Fruit fly (Drosophila melanogaster) whole organism, wandering third instar larva: ENCODE measurements around the gene CG17572.

Experiments
- CrebA ChIP-seq: fragments of 200-800 bp; sonication (Bioruptor generic); optimal IDR thresholded peaks from 2 replicates; lab custom pipeline; 2016; ENCODE audit warnings: missing biosample characterization, mild to moderate bottlenecking, missing genetic modification characterization, borderline replicate concordance
- GATAd ChIP-seq: sonication (Bioruptor generic); optimal IDR thresholded peaks from 2 replicates; lab custom pipeline; 2016; ENCODE audit warnings: missing biosample characterization, missing genetic modification characterization
- Hr78 ChIP-seq: fragments of >200 bp; optimal IDR thresholded peaks from 2 replicates; lab custom pipeline; 2017; ENCODE audit warnings: missing biosample characterization, missing genetic modification characterization
- Mio ChIP-seq: sonication (Bioruptor generic); optimal IDR thresholded peaks from 2 replicates; lab custom pipeline; 2016; ENCODE audit warnings: missing biosample characterization, missing genetic modification characterization
- N ChIP-seq: fragments of >200 bp; optimal IDR thresholded peaks from 2 replicates; lab custom pipeline; 2018; ENCODE audit warnings: missing biosample characterization, missing external identifiers, missing genetic modification characterization
- Sp1 ChIP-seq: fragments of 200-800 bp; sonication (Bioruptor generic); optimal IDR thresholded peaks from 3 replicates; lab custom pipeline; 2019; ENCODE audit warnings: missing biosample characterization, mild to moderate bottlenecking, missing genetic modification characterization, moderate library complexity
- br ChIP-seq: fragments of 200-800 bp; sonication (Bioruptor generic); optimal IDR thresholded peaks from 2 replicates; lab custom pipeline; 2016; ENCODE audit warnings: missing biosample characterization, missing genetic modification characterization
- dl ChIP-seq, 2 experiments: fragments of 175-275, 200-275 bp in 1 of 2; fragments of 200-275 bp in 1 of 2; sonication (Bioruptor generic); optimal IDR thresholded peaks; lab custom pipeline; 2018; ENCODE audit warnings: mild to moderate bottlenecking in 2 of 2, missing biosample characterization in 2 of 2, missing genetic modification characterization in 2 of 2, moderate library complexity in 2 of 2; ENCODE audit not compliant: partially characterized antibody in 2 of 2, insufficient read depth in 1 of 2
- fru ChIP-seq: fragments of 200-800 bp; sonication (Bioruptor generic); optimal IDR thresholded peaks from 3 replicates; lab custom pipeline; 2016; ENCODE audit warnings: missing biosample characterization, mild to moderate bottlenecking, missing genetic modification characterization
- h ChIP-seq: fragments of 200-800 bp; sonication (Bioruptor generic); optimal IDR thresholded peaks from 3 replicates; lab custom pipeline; 2016; ENCODE audit warnings: missing biosample characterization, mild to moderate bottlenecking, missing genetic modification characterization
- lola ChIP-seq: fragments of >200 bp; optimal IDR thresholded peaks from 2 replicates; lab custom pipeline; 2017; ENCODE audit warnings: missing biosample characterization, missing genetic modification characterization
- pan ChIP-seq: fragments of >200 bp; optimal IDR thresholded peaks from 2 replicates; lab custom pipeline; 2017

- TF ChIP-seq Hr78 (GFP tag; lab: Kevin White, UChicago) = no peak
- no peak for TF ChIP-seq CrebA (GFP tag; lab: Kevin White, UChicago)
- no peak for TF ChIP-seq lola (GFP tag; lab: Kevin White, UChicago)
- no peak for TF ChIP-seq dl (GFP tag; optimal IDR thresholded peaks at IDR 0.05; lab: Kevin White, UChicago; ENCODE audit: insufficient read depth in 1 of 2, partially characterized antibody in 2 of 2)
- TF ChIP-seq br = no peak
- no peak for TF ChIP-seq GATAd (GFP tag; lab: Kevin White, UChicago)
- no peak for TF ChIP-seq N (GFP tag; lab: Kevin White, UChicago)
- no peak for TF ChIP-seq pan (lab: Kevin White, UChicago)
- TF ChIP-seq fru (GFP tag; lab: Kevin White, UChicago) = no peak
- TF ChIP-seq Mio (GFP tag; lab: Kevin White, UChicago) = no peak
- no peak for TF ChIP-seq Sp1 (GFP tag; lab: Kevin White, UChicago)
- no peak for TF ChIP-seq h (GFP tag; lab: Kevin White, UChicago)
Measured at dm6 chr2L:19079742-19080141, 5.8 kb upstream of the CG17572 start.
